Worm (Caenorhabditis elegans) whole organism, late embryonic: Measurements from ENCODE around the gene idhg-1.

ENCODE experiments used
- hlh-6 ChIP-seq: sonication (generic microtip); optimal IDR thresholded peaks from 2 replicates; lab custom pipeline; 2016; ENCODE audit warnings: missing genotype, missing genetic modification characterization, missing compliant biosample characterization
- mec-3 ChIP-seq: sonication (generic microtip); optimal IDR thresholded peaks from 2 replicates; lab custom pipeline; 2016; ENCODE audit warnings: borderline replicate concordance, missing genetic modification characterization, missing compliant biosample characterization
- nhr-11 ChIP-seq: fragments of 150-350 bp; optimal IDR thresholded peaks from 2 replicates; lab custom pipeline; 2014; ENCODE audit warnings: missing biosample characterization, missing genetic modification characterization
- npax-4 ChIP-seq: sonication (generic microtip); optimal IDR thresholded peaks from 2 replicates; lab custom pipeline; 2016; ENCODE audit warnings: missing genetic modification characterization, missing compliant biosample characterization
- pax-1 ChIP-seq: fragments of 150-350 bp; optimal IDR thresholded peaks from 2 replicates; lab custom pipeline; 2014; ENCODE audit warnings: missing biosample characterization, missing genetic modification characterization
- tbx-2 ChIP-seq: sonication (generic microtip); optimal IDR thresholded peaks from 2 replicates; lab custom pipeline; 2016; ENCODE audit warnings: missing genetic modification characterization, missing compliant biosample characterization
- zip-5 ChIP-seq: sonication (generic microtip); optimal IDR thresholded peaks from 2 replicates; lab custom pipeline; 2016; ENCODE audit warnings: missing genetic modification characterization, missing compliant biosample characterization

DNA sequence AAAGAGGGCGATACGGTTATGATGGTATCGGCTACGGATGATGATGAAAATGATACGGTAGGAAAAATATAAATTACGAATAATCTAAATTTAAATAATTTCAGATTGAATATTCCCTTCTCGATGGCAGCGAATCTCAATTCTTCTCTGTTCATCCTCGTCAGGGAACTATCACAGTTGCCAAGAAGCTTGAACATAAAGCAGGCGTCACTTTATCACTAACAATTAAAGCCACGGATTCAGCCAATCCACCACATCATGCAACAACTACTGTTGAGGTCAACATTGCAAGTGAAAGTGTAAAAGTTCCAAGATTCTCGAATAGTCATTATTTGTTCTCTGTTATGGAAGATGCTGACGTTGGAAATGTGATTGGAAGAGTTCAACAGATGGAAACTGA lies 37.6 kb upstream of the idhg-1 start:
- TF ChIP-seq nhr-11 (tag; lab: Kevin White, UChicago): no peak
- TF ChIP-seq npax-4: no peak
- TF ChIP-seq mec-3 (tag; lab: Kevin White, UChicago): no peak
- no peak for TF ChIP-seq hlh-6 (tag; lab: Kevin White, UChicago)
- TF ChIP-seq tbx-2 (tag; lab: Kevin White, UChicago): no peak
- TF ChIP-seq pax-1 (tag; lab: Kevin White, UChicago): no peak
- no peak for TF ChIP-seq zip-5 (tag; lab: Kevin White, UChicago)
